Fruit fly (Drosophila melanogaster): ENCODE data around the gene CG9701.
A peak's percentile ranks its signal among the peaks of the same experiment; 100 is the strongest.

CG9701 gene

DNA sequence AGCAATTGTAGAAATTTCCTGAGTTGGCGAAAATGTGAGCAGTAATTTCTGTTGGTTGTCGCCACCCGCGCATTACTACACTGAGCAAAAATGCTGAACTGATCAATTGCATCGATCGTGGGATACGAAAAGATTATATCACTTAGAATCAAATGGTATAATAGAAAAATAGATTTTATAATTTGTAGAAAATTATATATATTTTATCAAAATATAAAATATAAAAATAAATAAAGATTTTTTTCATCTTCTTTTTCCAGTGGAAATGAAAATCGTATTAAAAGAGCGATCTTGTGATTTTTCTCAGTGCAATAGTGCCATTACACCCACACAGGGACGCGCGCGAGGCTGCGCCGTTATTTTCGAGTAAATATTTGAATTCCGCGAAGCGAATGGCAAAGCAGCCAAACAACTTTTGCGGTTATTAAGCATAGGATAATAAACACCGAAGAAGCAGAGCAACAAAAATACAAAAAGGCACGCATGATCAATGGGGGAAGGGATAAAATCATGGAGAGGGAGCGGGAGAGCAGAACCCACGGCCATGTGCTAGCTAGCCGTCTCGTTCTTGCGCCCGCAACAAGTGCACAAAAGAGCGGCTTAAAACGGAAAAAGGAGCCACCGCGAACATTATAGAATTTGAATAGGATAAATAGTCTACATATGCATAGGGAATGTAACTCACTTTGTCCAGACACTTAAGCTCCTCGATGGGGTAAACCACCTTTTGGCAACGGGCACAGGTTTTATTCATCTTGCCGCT lies 22.9 kb upstream of the CG9701 start (continued):
- peak; percentile 41 for TF ChIP-seq CG2678 (tag; optimal IDR thresholded peaks at IDR 0.05)
- TF ChIP-seq Chrac-16 (GFP tag; optimal IDR thresholded peaks at IDR 0.05), result no peak
- TF ChIP-seq ATbp (GFP tag; optimal IDR thresholded peaks at IDR 0.05), result peak; percentile 15
- peak; percentile 19 for TF ChIP-seq D19A (tag; optimal IDR thresholded peaks at IDR 0.05)
- TF ChIP-seq CG2199 (GFP tag; IDR thresholded peaks at IDR 0.05), result 0 out of 3 replicates have a peak, but pooled peaks have one; percentile 72
- TF ChIP-seq CG10209 (GFP tag; optimal IDR thresholded peaks at IDR 0.05), result peak; percentile 32
- TF ChIP-seq ken (GFP tag; IDR thresholded peaks at IDR 0.05), result 0 out of 3 replicates have a peak, but pooled peaks have one; percentile 32
- TF ChIP-seq Hmr (GFP tag; optimal IDR thresholded peaks at IDR 0.05), result peak; percentile 60
- peak; percentile 89 for TF ChIP-seq CG11695 (GFP tag; IDR thresholded peaks at IDR 0.05)
- peak; percentile 24 for TF ChIP-seq CG9817 (tag; optimal IDR thresholded peaks at IDR 0.05)
- TF ChIP-seq HmgZ (tag; optimal IDR thresholded peaks at IDR 0.05), result no peak
- TF ChIP-seq pnt (GFP tag; optimal IDR thresholded peaks at IDR 0.05), result no peak
- TF ChIP-seq E2f1 (GFP tag; IDR thresholded peaks at IDR 0.05), result 0 out of 2 replicates have a peak, but pooled peaks have one; percentile 30
- TF ChIP-seq Ets65A (GFP tag), result peak; percentile 37
- TF ChIP-seq grn (GFP tag; optimal IDR thresholded peaks at IDR 0.05), result no peak
- TF ChIP-seq pan (optimal IDR thresholded peaks at IDR 0.05), result no peak
- peak in 1 of 2 experiments; percentile 28 for TF ChIP-seq pan (GFP tag; optimal IDR thresholded peaks at IDR 0.05 in 1 of 2, IDR thresholded peaks at IDR 0.05 in 1 of 2)
- peak; percentile 1 for TF ChIP-seq CG30431 (GFP tag; optimal IDR thresholded peaks at IDR 0.05)
- TF ChIP-seq CG34376 (GFP tag; optimal IDR thresholded peaks at IDR 0.05), result no peak
- TF ChIP-seq lola (GFP tag; optimal IDR thresholded peaks at IDR 0.05), result peak in 1 of 3 experiments; percentile 12
- TF ChIP-seq CG17568 (GFP tag; optimal IDR thresholded peaks at IDR 0.05), result no peak
- TF ChIP-seq CG17359 (tag; optimal IDR thresholded peaks at IDR 0.05), result peak; percentile 66
- peak; percentile 6 for TF ChIP-seq Ssrp (tag; optimal IDR thresholded peaks at IDR 0.05)
- peak; percentile 22; the same call in 1 of the 2 replicates for TF ChIP-seq CG9932 (GFP tag; IDR thresholded peaks at IDR 0.05)
- peak; percentile 7 for TF ChIP-seq CG12659 (GFP tag; optimal IDR thresholded peaks at IDR 0.05)
- TF ChIP-seq al (GFP tag; IDR thresholded peaks at IDR 0.05), result 0 out of 2 replicates have a peak, but pooled peaks have one; percentile 41
- TF ChIP-seq CG14441 (GFP tag; IDR thresholded peaks at IDR 0.05), result peak; percentile 63
- peak; percentile 16 for TF ChIP-seq CG15514 (GFP tag; optimal IDR thresholded peaks at IDR 0.05)
- peak; percentile 51 for TF ChIP-seq slbo (GFP tag; IDR thresholded peaks at IDR 0.05)
- no peak for TF ChIP-seq Spps (tag; optimal IDR thresholded peaks at IDR 0.05)
- TF ChIP-seq Pdp1 (GFP tag; optimal IDR thresholded peaks at IDR 0.05), result peak in 1 of 2 experiments; percentile 2
- TF ChIP-seq CG32532 (GFP tag; IDR thresholded peaks at IDR 0.05), result peak; percentile 74
- peak; percentile 71 for TF ChIP-seq lmd (GFP tag; IDR thresholded peaks at IDR 0.05)
- peak; percentile 19 for TF ChIP-seq lbe (GFP tag; optimal IDR thresholded peaks at IDR 0.05)
- TF ChIP-seq toy (GFP tag; IDR thresholded peaks at IDR 0.05), result no peak
- TF ChIP-seq mirr (GFP tag; optimal IDR thresholded peaks at IDR 0.05), result no peak
- TF ChIP-seq Dbx (GFP tag; IDR thresholded peaks at IDR 0.05), result peak; percentile 75; the same call in 2 of the 3 replicates
- peak; percentile 36; the same call in 1 of the 2 replicates for TF ChIP-seq ranshi (GFP tag; IDR thresholded peaks at IDR 0.05)
- peak; percentile 69 for TF ChIP-seq CG11504 (tag; optimal IDR thresholded peaks at IDR 0.05)
- peak in 1 of 2 experiments; percentile 24 for TF ChIP-seq dpn (GFP tag; optimal IDR thresholded peaks at IDR 0.05)
- TF ChIP-seq phol (tag; optimal IDR thresholded peaks at IDR 0.05), result peak; percentile 50
- no peak for TF ChIP-seq tap (tag; optimal IDR thresholded peaks at IDR 0.05)
- no peak for TF ChIP-seq slp2 (GFP tag; optimal IDR thresholded peaks at IDR 0.05)
- TF ChIP-seq Fer2 (tag; optimal IDR thresholded peaks at IDR 0.05), result no peak
- peak; percentile 75 for TF ChIP-seq gem (tag; optimal IDR thresholded peaks at IDR 0.05)
- peak; percentile 66 for TF ChIP-seq CG7839 (tag; optimal IDR thresholded peaks at IDR 0.05)
- no peak for TF ChIP-seq gcm (GFP tag; optimal IDR thresholded peaks at IDR 0.05)
- peak; percentile 31 for TF ChIP-seq HHEX (GFP tag; optimal IDR thresholded peaks at IDR 0.05)
